Worm (Caenorhabditis elegans) whole organism, L2 larva: ENCODE results near the gene R10D12.1.

Experiments used
- ceh-16 ChIP-seq: fragments of 150-350 bp; optimal IDR thresholded peaks from 2 replicates; lab custom pipeline; 2014; ENCODE audit warnings: missing biosample characterization, missing genetic modification characterization
- lsy-2 ChIP-seq, 2 experiments: fragments of 150-350 bp in 1 of 2; sonication (generic microtip) in 1 of 2; optimal IDR thresholded peaks; 2 replicates each; lab custom pipeline; 2014 to 2017; ENCODE audit warnings: missing biosample characterization in 2 of 2, missing genetic modification characterization in 2 of 2
- nhr-10 ChIP-seq: sonication (generic microtip); optimal IDR thresholded peaks from 2 replicates; lab custom pipeline; 2017; ENCODE audit warnings: missing biosample characterization, missing genetic modification characterization
- nhr-11 ChIP-seq: fragments of 150-350 bp; optimal IDR thresholded peaks from 2 replicates; lab custom pipeline; 2014; ENCODE audit warnings: missing biosample characterization, missing genetic modification characterization
- nhr-12 ChIP-seq: fragments of 150-350 bp; optimal IDR thresholded peaks from 2 replicates; lab custom pipeline; 2014; ENCODE audit warnings: missing biosample characterization, missing genetic modification characterization
- nhr-237 ChIP-seq: fragments of 150-350 bp; optimal IDR thresholded peaks from 2 replicates; lab custom pipeline; 2014; ENCODE audit warnings: missing biosample characterization, missing genetic modification characterization
- skn-1 ChIP-seq: sonication (generic microtip); optimal IDR thresholded peaks from 2 replicates; lab custom pipeline; 2017; ENCODE audit warnings: missing biosample characterization, missing genetic modification characterization
- unc-62 ChIP-seq: fragments of 150-350 bp; optimal IDR thresholded peaks from 2 replicates; lab custom pipeline; 2014; ENCODE audit warnings: missing biosample characterization, missing genetic modification reagents, missing genetic modification characterization

DNA sequence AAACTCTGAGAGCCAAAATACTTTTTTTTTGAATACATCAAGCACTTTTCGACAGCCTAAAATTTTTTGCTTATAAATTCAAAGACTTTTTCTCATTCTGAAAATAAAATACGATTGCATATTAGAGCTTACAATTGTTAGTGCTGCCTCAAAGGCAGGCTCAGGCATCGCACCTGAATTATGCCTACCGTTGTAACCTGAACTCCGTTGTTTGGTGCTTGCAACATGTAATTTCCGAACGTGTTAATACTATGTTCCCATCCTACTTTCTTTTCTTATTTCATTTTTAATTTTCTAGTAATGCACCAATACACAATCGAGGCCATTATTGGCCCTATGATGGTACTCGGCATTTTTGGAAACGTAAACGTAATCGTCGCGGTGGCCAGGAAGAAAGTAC, 47.1 kb downstream of the R10D12.1 start, which contains the start of gene srsx-19:
- TF ChIP-seq nhr-12 (tag; lab: Kevin White, UChicago) (no peak), nhr-237 (tag; lab: Kevin White, UChicago) (no peak), ceh-16 (tag; lab: Kevin White, UChicago) (no peak), nhr-10 (tag; lab: Kevin White, UChicago) (no peak), skn-1 (tag; lab: Kevin White, UChicago) (no peak), nhr-11 (no peak), unc-62 (GFP tag; lab: Kevin White, UChicago) (no peak), lsy-2 (tag; optimal IDR thresholded peaks at IDR 0.05; lab: Kevin White, UChicago) (no peak)
